Fruit fly (Drosophila melanogaster): Measurements from ENCODE around the gene Rpn12R.
A peak's percentile ranks its signal among the peaks of the same experiment; 100 is the strongest.

Rpn12R gene

DNA sequence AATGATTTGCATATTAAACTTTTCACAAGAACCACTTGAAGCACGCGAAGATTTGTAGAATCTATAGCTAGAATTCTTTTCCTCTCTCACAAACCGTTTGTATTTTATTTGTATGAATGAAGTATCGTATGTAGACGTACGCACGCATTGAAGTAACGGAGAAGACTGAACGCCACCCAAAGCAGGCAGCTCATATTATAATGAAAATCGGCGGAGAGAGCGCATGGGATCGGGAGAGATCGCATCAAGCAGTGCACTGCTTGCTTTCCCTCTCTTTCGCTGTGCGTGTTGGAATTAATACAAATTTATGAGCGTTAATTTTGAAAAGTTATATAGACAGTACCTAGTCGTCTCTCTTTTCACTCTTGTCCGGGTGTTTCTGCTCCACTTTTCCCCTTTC, 36.9 kb upstream of the Rpn12R start (continued):
- no peak for TF ChIP-seq Dip2 (GFP tag; IDR thresholded peaks at IDR 0.05)
- TF ChIP-seq CG12071 (GFP tag; optimal IDR thresholded peaks at IDR 0.05), result no peak
- TF ChIP-seq NFAT (GFP tag; IDR thresholded peaks at IDR 0.05), result peak; percentile 37; the same call in 1 of the 2 replicates
- peak; percentile 45; the same call in 1 of the 2 replicates for TF ChIP-seq Bgb (GFP tag; IDR thresholded peaks at IDR 0.05; ENCODE audit: partially characterized antibody)
- peak; percentile 42; the same call in 1 of the 3 replicates for TF ChIP-seq Dbx (GFP tag; IDR thresholded peaks at IDR 0.05)

DNA sequence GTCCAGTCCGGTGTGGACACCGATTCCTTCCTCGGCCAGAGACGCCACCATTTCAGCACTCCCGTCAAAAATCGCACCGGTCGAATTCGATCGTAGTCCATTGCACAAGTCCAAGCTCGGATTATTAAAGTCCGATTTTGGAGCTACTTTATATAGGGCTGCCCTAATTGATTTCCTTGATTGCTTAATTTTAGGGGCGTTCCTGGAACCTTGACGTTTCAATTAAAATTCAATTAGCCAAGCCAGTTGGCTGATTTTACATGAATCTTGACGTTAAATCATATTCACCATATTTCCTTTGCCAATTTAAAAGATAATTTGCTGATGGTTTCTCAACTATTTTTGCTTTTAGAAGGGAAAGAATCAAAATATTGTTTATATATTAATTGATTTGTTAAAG, 36.0 kb upstream of the Rpn12R start, which contains the start of gene Or71a:
TSS of gene Or71a (minus strand) at position 101 of the 400 bp plus-strand sequence.
- TF ChIP-seq crol (GFP tag; IDR thresholded peaks at IDR 0.05), result no peak
- no peak for TF ChIP-seq Drgx (GFP tag; IDR thresholded peaks at IDR 0.05)
- TF ChIP-seq zfh1 (GFP tag; IDR thresholded peaks at IDR 0.05), result no peak
- no peak for TF ChIP-seq abd-A (tag; optimal IDR thresholded peaks at IDR 0.05)
- TF ChIP-seq Tbp (GFP tag; optimal IDR thresholded peaks at IDR 0.05), result no peak
- no peak for TF ChIP-seq CG3281 (GFP tag; optimal IDR thresholded peaks at IDR 0.05)
- TF ChIP-seq Myb (GFP tag; optimal IDR thresholded peaks at IDR 0.05), result no peak
- TF ChIP-seq C15 (GFP tag; IDR thresholded peaks at IDR 0.05), result no peak
- no peak for TF ChIP-seq nom (GFP tag; optimal IDR thresholded peaks at IDR 0.05)
- no peak for TF ChIP-seq sens (GFP tag)
- TF ChIP-seq sim (GFP tag; IDR thresholded peaks at IDR 0.05), result no peak
- no peak for TF ChIP-seq CG14710 (tag; optimal IDR thresholded peaks at IDR 0.05)
- no peak for TF ChIP-seq lmd (GFP tag; IDR thresholded peaks at IDR 0.05)
- no peak for TF ChIP-seq dimm (GFP tag; IDR thresholded peaks at IDR 0.05)
- no peak for TF ChIP-seq Hr78 (GFP tag; optimal IDR thresholded peaks at IDR 0.05)

DNA sequence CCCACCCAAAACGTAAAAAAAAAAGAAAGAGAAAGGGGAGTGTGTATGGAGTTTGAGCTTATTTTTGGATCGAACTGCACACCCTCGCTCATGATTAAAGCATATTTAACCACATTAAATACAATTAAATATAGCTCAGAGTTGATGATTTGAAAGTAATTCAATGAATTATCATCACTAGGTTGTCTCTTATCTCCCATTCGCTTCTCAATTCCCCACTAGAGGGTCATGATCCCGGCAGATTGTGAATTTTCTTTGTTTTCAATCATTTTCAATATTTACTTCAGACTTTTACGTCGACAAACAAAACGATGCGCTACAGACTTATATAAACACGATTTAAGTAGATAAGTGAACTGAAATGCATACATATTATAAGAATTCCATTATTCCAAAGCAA, 34.0 kb upstream of the Rpn12R start:
- TF ChIP-seq Pdp1 (GFP tag; optimal IDR thresholded peaks at IDR 0.05) (peak in 1 of 2 experiments; percentile 19), zf30C (GFP tag; optimal IDR thresholded peaks at IDR 0.05) (no peak)

DNA sequence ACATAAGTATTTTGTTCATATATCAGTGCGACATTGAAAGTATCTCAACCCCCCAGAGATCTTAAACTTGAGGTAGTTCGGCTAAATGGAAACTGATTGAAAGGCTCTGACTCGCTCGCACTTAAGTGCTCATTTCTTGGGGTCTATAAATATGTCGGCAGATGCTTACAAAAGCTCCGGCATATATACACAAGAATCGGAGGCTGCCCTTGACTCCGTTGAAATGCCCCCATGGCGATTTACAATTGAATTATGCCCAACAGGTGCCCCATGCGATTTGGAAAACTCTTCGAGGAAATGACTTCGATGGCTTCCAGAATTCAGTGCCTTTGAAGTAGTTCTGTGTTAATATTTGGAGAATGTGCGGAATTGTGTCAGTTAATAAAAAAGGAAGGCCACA, 31.3 kb upstream of the Rpn12R start:
- TF ChIP-seq chinmo (GFP tag; IDR thresholded peaks at IDR 0.05; ENCODE audit: partially characterized antibody) (0 out of 4 replicates have a peak, but pooled peaks have one; percentile 57), CG10543 (GFP tag; optimal IDR thresholded peaks at IDR 0.05) (peak; percentile 41), seq (GFP tag; IDR thresholded peaks at IDR 0.05) (no peak), abd-A (tag; optimal IDR thresholded peaks at IDR 0.05) (peak; percentile 88), Meics (GFP tag; optimal IDR thresholded peaks at IDR 0.05) (no peak), sens (GFP tag) (peak; percentile 30), nau (GFP tag; optimal IDR thresholded peaks at IDR 0.05) (peak; percentile 94), CG15601 (tag; optimal IDR thresholded peaks at IDR 0.05) (peak; percentile 64), CG12769 (tag; optimal IDR thresholded peaks at IDR 0.05) (peak; percentile 64), sug (tag; optimal IDR thresholded peaks at IDR 0.05) (peak; percentile 44), ftz-f1 (GFP tag; optimal IDR thresholded peaks at IDR 0.05) (peak; percentile 70), kah (GFP tag; optimal IDR thresholded peaks at IDR 0.05) (peak; percentile 83), CG11504 (tag; optimal IDR thresholded peaks at IDR 0.05) (no peak), org-1 (GFP tag; optimal IDR thresholded peaks at IDR 0.05) (peak; percentile 2), sd (tag; optimal IDR thresholded peaks at IDR 0.05) (peak; percentile 97), grn (GFP tag; optimal IDR thresholded peaks at IDR 0.05) (no peak)
